Worm (Caenorhabditis elegans): ENCODE data around the gene oac-2.

Gene oac-2

ce11 chrV:3480346-3480745 is 5.4 kb upstream of the oac-2 start, which contains the start of gene srbc-30:
Gene srbc-30 (minus strand): TSS chrV:3480446.
- TF ChIP-seq tbx-37 (GFP tag; conservative IDR thresholded peaks at IDR 0.05): no peak

DNA sequence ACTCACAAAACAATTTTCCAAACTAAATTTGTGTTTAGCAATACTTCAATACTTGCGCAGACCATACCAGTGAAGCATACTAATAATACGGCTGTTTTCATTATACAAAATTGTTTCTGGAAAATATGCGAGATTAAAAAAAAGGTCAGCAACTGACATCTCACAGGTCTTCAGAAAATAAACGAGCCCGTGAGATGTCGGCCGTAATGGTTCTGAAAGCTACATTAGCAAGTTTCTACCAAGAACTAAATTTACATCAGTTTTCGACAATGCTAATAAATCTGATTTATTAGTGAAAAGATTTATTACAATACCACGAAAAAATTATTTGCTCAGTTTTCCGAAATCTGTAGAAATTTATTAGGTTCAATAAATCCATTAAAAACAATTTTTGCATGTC is 2.6 kb upstream of the oac-2 start, which contains the start of gene srbc-31:
srbc-31 (minus strand) TSS at position 101 of the 400 bp plus-strand sequence.
- TF ChIP-seq flt-1 (GFP tag; IDR thresholded peaks at IDR 0.05) (no peak), scrt-1 (GFP tag; IDR thresholded peaks at IDR 0.05) (no peak), hmg-4 (GFP tag; optimal IDR thresholded peaks at IDR 0.05) (no peak), hnd-1 (tag; optimal IDR thresholded peaks at IDR 0.05) (no peak), sea-1 (GFP tag; conservative IDR thresholded peaks at IDR 0.05) (no peak), hmbx-1 (tag; optimal IDR thresholded peaks at IDR 0.05) (no peak), tbx-37 (GFP tag; conservative IDR thresholded peaks at IDR 0.05) (no peak), tbx-11 (GFP tag; IDR thresholded peaks at IDR 0.05) (no peak), ama-1 (optimal IDR thresholded peaks at IDR 0.05) (no peak), ceh-36 (tag; optimal IDR thresholded peaks at IDR 0.05) (no peak), ceh-13 (GFP tag; optimal IDR thresholded peaks at IDR 0.05) (no peak), ets-7 (tag; optimal IDR thresholded peaks at IDR 0.05) (no peak), B0310.2 (tag; optimal IDR thresholded peaks at IDR 0.05) (no peak)

ce11 chrV:3476228-3476627 is 1.3 kb upstream of the oac-2 start:
- TF ChIP-seq ceh-13 (GFP tag; optimal IDR thresholded peaks at IDR 0.05) (no peak), flt-1 (GFP tag; IDR thresholded peaks at IDR 0.05) (no peak), ets-7 (tag; optimal IDR thresholded peaks at IDR 0.05) (no peak), tbx-37 (GFP tag; conservative IDR thresholded peaks at IDR 0.05) (no peak), ama-1 (optimal IDR thresholded peaks at IDR 0.05) (no peak), tbx-11 (GFP tag; IDR thresholded peaks at IDR 0.05) (no peak), scrt-1 (GFP tag; IDR thresholded peaks at IDR 0.05) (no peak), hmbx-1 (tag; optimal IDR thresholded peaks at IDR 0.05) (no peak), hnd-1 (tag; optimal IDR thresholded peaks at IDR 0.05) (no peak), tra-4 (tag; optimal IDR thresholded peaks at IDR 0.05) (no peak), F13C5.2 (tag; optimal IDR thresholded peaks at IDR 0.05) (no peak), sea-1 (GFP tag; conservative IDR thresholded peaks at IDR 0.05) (no peak), B0310.2 (tag; optimal IDR thresholded peaks at IDR 0.05) (no peak), pes-1 (GFP tag; IDR thresholded peaks at IDR 0.05) (no peak), hmg-4 (GFP tag; optimal IDR thresholded peaks at IDR 0.05) (no peak), ceh-36 (tag; optimal IDR thresholded peaks at IDR 0.05) (no peak), aly-1 (tag; optimal IDR thresholded peaks at IDR 0.05) (no peak)

DNA sequence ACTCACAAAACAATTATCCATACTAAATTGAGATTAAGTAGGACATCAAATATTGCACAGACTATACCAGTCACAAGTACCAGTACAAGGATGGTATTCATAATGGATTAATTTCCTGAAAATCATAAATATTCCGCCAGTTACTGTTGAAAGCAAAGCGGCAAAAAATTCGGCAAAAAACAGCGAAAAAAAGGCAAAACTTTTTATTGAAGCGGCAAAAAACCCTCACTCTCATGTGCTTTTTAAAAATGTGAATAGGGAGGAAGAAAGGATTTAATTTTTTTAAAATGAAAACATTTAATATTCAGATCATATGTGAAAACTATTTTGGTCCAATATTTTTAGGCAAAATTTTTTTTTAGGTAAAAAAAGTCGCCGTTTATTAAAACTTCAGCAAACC is 4.1 kb downstream of the oac-2 start, which contains the start of gene srbc-29:
srbc-29 (minus strand) TSS at position 101 of the 400 bp plus-strand sequence.
- no peak for TF ChIP-seq ama-1 (optimal IDR thresholded peaks at IDR 0.05)
- no peak for TF ChIP-seq scrt-1 (GFP tag; IDR thresholded peaks at IDR 0.05)
- no peak for TF ChIP-seq tbx-37 (GFP tag; conservative IDR thresholded peaks at IDR 0.05)

DNA sequence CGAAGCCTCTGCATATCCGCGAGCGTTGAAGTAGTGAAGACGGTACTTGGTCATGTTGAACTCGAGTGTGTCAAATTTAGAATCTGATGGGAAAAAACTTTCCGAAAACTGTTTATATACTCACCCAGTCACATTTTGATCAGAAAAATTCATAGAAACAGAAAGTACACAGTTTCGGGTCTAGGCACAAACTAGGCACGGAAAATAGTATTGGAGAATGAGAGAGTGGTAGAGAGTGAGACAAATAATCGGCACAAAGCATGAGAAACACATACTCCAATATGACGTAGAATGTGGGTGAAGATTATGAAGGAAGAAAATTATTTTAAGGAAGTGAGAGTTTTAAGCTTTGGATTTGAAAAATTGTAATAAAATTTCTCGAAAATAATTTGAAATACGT is 6.5 kb downstream of the oac-2 start, which contains the start of gene gst-33:
gst-33 (minus strand) TSS at position 127 of the 400 bp plus-strand sequence.
- TF ChIP-seq hmg-4 (GFP tag; optimal IDR thresholded peaks at IDR 0.05) (no peak), F13C5.2 (tag; optimal IDR thresholded peaks at IDR 0.05) (no peak), pes-1 (GFP tag; IDR thresholded peaks at IDR 0.05) (no peak), ets-7 (tag; optimal IDR thresholded peaks at IDR 0.05) (no peak), B0310.2 (tag; optimal IDR thresholded peaks at IDR 0.05) (no peak), ama-1 (optimal IDR thresholded peaks at IDR 0.05) (no peak), ceh-13 (GFP tag; optimal IDR thresholded peaks at IDR 0.05) (no peak), aly-1 (tag; optimal IDR thresholded peaks at IDR 0.05) (no peak)

ce11 chrV:3464897-3465296 is 10.0 kb downstream of the oac-2 start:
- TF ChIP-seq tbx-11 (GFP tag; IDR thresholded peaks at IDR 0.05) (no peak), ets-7 (tag; optimal IDR thresholded peaks at IDR 0.05) (no peak), hmg-4 (GFP tag; optimal IDR thresholded peaks at IDR 0.05) (no peak), ceh-13 (GFP tag; optimal IDR thresholded peaks at IDR 0.05) (no peak), ceh-36 (tag; optimal IDR thresholded peaks at IDR 0.05) (no peak), tra-4 (tag; optimal IDR thresholded peaks at IDR 0.05) (no peak)

ce11 chrV:3463514-3463913 is 11.4 kb downstream of the oac-2 start, which contains the start of gene slc-28.1:
Gene slc-28.1 (plus strand): TSS chrV:3463814.
- TF ChIP-seq pes-1 (GFP tag; IDR thresholded peaks at IDR 0.05) (no peak), aly-1 (tag; optimal IDR thresholded peaks at IDR 0.05) (no peak), scrt-1 (GFP tag; IDR thresholded peaks at IDR 0.05) (no peak), tra-4 (tag; optimal IDR thresholded peaks at IDR 0.05) (no peak), flt-1 (GFP tag; IDR thresholded peaks at IDR 0.05) (no peak), ceh-36 (tag; optimal IDR thresholded peaks at IDR 0.05) (no peak), hnd-1 (tag; optimal IDR thresholded peaks at IDR 0.05) (no peak), sea-1 (GFP tag; conservative IDR thresholded peaks at IDR 0.05) (no peak), F13C5.2 (tag; optimal IDR thresholded peaks at IDR 0.05) (no peak), tbx-11 (GFP tag; IDR thresholded peaks at IDR 0.05) (no peak), hmg-4 (GFP tag; optimal IDR thresholded peaks at IDR 0.05) (no peak), ceh-13 (GFP tag; optimal IDR thresholded peaks at IDR 0.05) (no peak)

DNA sequence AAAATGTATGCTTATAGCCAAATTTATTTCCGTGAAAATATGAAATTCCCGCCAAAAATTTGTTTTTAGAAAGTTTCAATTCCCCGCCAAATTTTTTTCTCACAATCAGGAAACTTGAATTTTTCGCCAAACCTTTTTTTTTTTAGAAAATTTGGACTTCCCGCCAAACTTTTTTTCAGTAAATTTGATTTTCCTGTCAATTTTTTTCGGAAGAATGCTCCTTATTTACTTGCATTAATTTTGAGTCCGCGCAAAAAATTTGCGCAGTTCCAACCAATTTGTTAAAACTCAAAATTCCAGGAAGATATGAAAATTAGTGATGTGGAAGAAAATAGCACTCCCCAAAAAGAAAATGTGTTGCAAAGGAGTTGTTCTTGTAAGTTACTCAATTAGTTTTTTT is 15.0 kb downstream of the oac-2 start, which contains the start of gene slc-28.2:
slc-28.2 (plus strand) TSS at position 301 of the 400 bp plus-strand sequence.
- TF ChIP-seq flt-1 (GFP tag; IDR thresholded peaks at IDR 0.05): no peak
- TF ChIP-seq F13C5.2 (tag; optimal IDR thresholded peaks at IDR 0.05): no peak

Data from whole organism, early embryonic.